Worm (Caenorhabditis elegans) whole organism, young adult: ENCODE results near the gene bca-1.

Source experiments
- B0336.3 ChIP-seq: fragments of 200-800 bp; sonication (Bioruptor generic); IDR thresholded peaks from 2 replicates; pipeline ENCODE4 v1.3.6; 2022; ENCODE audit warnings: missing genetic modification characterization, missing compliant biosample characterization
- C17E4.6 ChIP-seq: fragments of 200-800 bp; sonication (Bioruptor generic); IDR thresholded peaks from 2 replicates; pipeline ENCODE4 v1.3.6; 2022; ENCODE audit warnings: missing genetic modification reagents, missing genetic modification characterization, missing compliant biosample characterization
- F55B11.4 ChIP-seq: sonication (generic microtip); optimal IDR thresholded peaks from 2 replicates; lab custom pipeline; 2016; ENCODE audit warnings: missing compliant biosample characterization, missing genetic modification characterization, borderline replicate concordance; ENCODE audit not compliant: insufficient read depth
- K12H6.12 ChIP-seq: fragments of 200-800 bp; sonication (Bioruptor generic); optimal IDR thresholded peaks from 2 replicates; lab custom pipeline; 2018; ENCODE audit warnings: mild to moderate bottlenecking, missing genetic modification characterization, missing compliant biosample characterization
- Y56A3A.18 ChIP-seq: fragments of 200-800 bp; sonication (Bioruptor generic); IDR thresholded peaks from 2 replicates; pipeline ENCODE4 v1.3.6; 2022; ENCODE audit warnings: missing genetic modification reagents, missing genetic modification characterization, missing compliant biosample characterization
- Y67H2A.10 ChIP-seq: fragments of 200-800 bp; sonication (Bioruptor generic); conservative IDR thresholded peaks from 2 replicates; pipeline ENCODE4 v1.3.6; 2022; ENCODE audit warnings: missing genetic modification reagents, missing genetic modification characterization, missing compliant biosample characterization
- Y79H2A.3 ChIP-seq: fragments of 200-800 bp; sonication (Bioruptor generic); conservative IDR thresholded peaks from 2 replicates; pipeline ENCODE4 v1.3.6; 2022; ENCODE audit warnings: missing genetic modification reagents, missing genetic modification characterization, missing compliant biosample characterization
- aptf-3 ChIP-seq: fragments of 200-800 bp; sonication (Bioruptor generic); IDR thresholded peaks from 2 replicates; pipeline ENCODE4 v1.3.6; 2022; ENCODE audit warnings: missing genetic modification characterization, missing compliant biosample characterization
- atf-7 ChIP-seq: sonication (generic microtip); optimal IDR thresholded peaks from 2 replicates; lab custom pipeline; 2017; ENCODE audit warnings: mild to moderate bottlenecking, missing genetic modification characterization, missing compliant biosample characterization
- bed-2 ChIP-seq: fragments of 200-800 bp; sonication (Bioruptor generic); IDR thresholded peaks from 2 replicates; pipeline ENCODE4 v1.3.6; 2022; ENCODE audit warnings: missing genetic modification reagents, missing genetic modification characterization, missing compliant biosample characterization
- ccch-3 ChIP-seq: fragments of 200-800 bp; sonication (Bioruptor generic); optimal IDR thresholded peaks from 2 replicates; lab custom pipeline; 2018; ENCODE audit warnings: mild to moderate bottlenecking, missing genetic modification characterization, missing compliant biosample characterization
- cebp-1 ChIP-seq, 2 experiments: fragments of 200-800 bp in 1 of 2; sonication (Bioruptor generic) in 1 of 2; sonication (generic microtip) in 1 of 2; IDR thresholded peaks in 1 of 2; optimal IDR thresholded peaks in 1 of 2; 2 replicates each; pipeline versions ENCODE4 v1.3.6 to Lab custom; 2017 to 2022; ENCODE audit warnings: missing compliant biosample characterization in 2 of 2, missing genetic modification characterization in 2 of 2, mild to moderate bottlenecking in 1 of 2, missing genetic modification reagents in 1 of 2, moderate library complexity in 1 of 2
- ceh-27 ChIP-seq: fragments of 200-800 bp; sonication (Bioruptor generic); optimal IDR thresholded peaks from 2 replicates; lab custom pipeline; 2018; ENCODE audit warnings: mild to moderate bottlenecking, missing genetic modification characterization, moderate library complexity, missing compliant biosample characterization
- ceh-40 ChIP-seq: fragments of 200-800 bp; sonication (Bioruptor generic); IDR thresholded peaks from 2 replicates; pipeline ENCODE4 v1.3.6; 2022; ENCODE audit warnings: missing genetic modification characterization, missing compliant biosample characterization
- ceh-91 ChIP-seq: fragments of 200-800 bp; sonication (Bioruptor generic); IDR thresholded peaks from 2 replicates; pipeline ENCODE4 v1.3.6; 2022; ENCODE audit warnings: missing genetic modification reagents, missing genetic modification characterization, missing compliant biosample characterization
- efl-1 ChIP-seq: fragments of 150-350 bp; optimal IDR thresholded peaks from 2 replicates; lab custom pipeline; 2014; ENCODE audit warnings: missing biosample characterization, missing genetic modification reagents, missing genetic modification characterization
- egl-18 ChIP-seq: fragments of 200-800 bp; sonication (Bioruptor generic); IDR thresholded peaks from 2 replicates; pipeline ENCODE4 v1.3.6; 2022; ENCODE audit warnings: missing genetic modification reagents, missing genetic modification characterization, missing compliant biosample characterization
- egl-44 ChIP-seq: fragments of 200-800 bp; sonication (Bioruptor generic); IDR thresholded peaks from 2 replicates; pipeline ENCODE4 v1.3.6; 2022; ENCODE audit warnings: missing genetic modification reagents, missing genetic modification characterization, missing compliant biosample characterization
- ets-4 ChIP-seq: fragments of 200-800 bp; sonication (Bioruptor generic); optimal IDR thresholded peaks from 2 replicates; lab custom pipeline; 2018; ENCODE audit warnings: mild to moderate bottlenecking, missing genetic modification characterization, missing compliant biosample characterization
- gei-17 ChIP-seq: fragments of 200-800 bp; sonication (Bioruptor generic); optimal IDR thresholded peaks from 2 replicates; lab custom pipeline; 2018; ENCODE audit warnings: mild to moderate bottlenecking, missing genetic modification characterization, missing compliant biosample characterization
- him-1 ChIP-seq: sonication (generic microtip); optimal IDR thresholded peaks from 2 replicates; lab custom pipeline; 2016; ENCODE audit warnings: missing genotype, missing genetic modification reagents, missing genetic modification characterization, missing compliant biosample characterization
- hlh-12 ChIP-seq: sonication (generic microtip); optimal IDR thresholded peaks from 2 replicates; lab custom pipeline; 2016; ENCODE audit warnings: missing genetic modification characterization, missing compliant biosample characterization
- lin-26 ChIP-seq: fragments of 200-800 bp; sonication (Bioruptor generic); IDR thresholded peaks from 2 replicates; pipeline ENCODE4 v1.3.6; 2022; ENCODE audit warnings: missing genetic modification reagents, missing genetic modification characterization, missing compliant biosample characterization
- lin-40 ChIP-seq: sonication (generic microtip); optimal IDR thresholded peaks from 2 replicates; lab custom pipeline; 2016; ENCODE audit warnings: missing genetic modification characterization, mild to moderate bottlenecking, missing compliant biosample characterization, missing genotype, missing genetic modification reagents
- lsy-27 ChIP-seq: sonication (generic microtip); optimal IDR thresholded peaks from 2 replicates; lab custom pipeline; 2017; ENCODE audit warnings: missing genetic modification characterization, mild to moderate bottlenecking, missing compliant biosample characterization, antibody characterized with exemption, missing genotype, borderline replicate concordance; ENCODE audit not compliant: insufficient read depth
- mel-28 ChIP-seq: sonication (generic microtip); optimal IDR thresholded peaks from 2 replicates; lab custom pipeline; 2016; ENCODE audit warnings: borderline replicate concordance, mild to moderate bottlenecking, missing genetic modification characterization, missing compliant biosample characterization
- nfya-2 ChIP-seq: fragments of 200-800 bp; sonication (Bioruptor generic); IDR thresholded peaks from 2 replicates; pipeline ENCODE4 v1.3.6; 2022; ENCODE audit warnings: missing genetic modification reagents, missing genetic modification characterization, missing compliant biosample characterization
- nfyb-1 ChIP-seq: fragments of 200-800 bp; sonication (Bioruptor generic); IDR thresholded peaks from 2 replicates; pipeline ENCODE4 v1.3.6; 2022; ENCODE audit warnings: missing genetic modification reagents, missing genetic modification characterization, missing compliant biosample characterization
- nhr-80 ChIP-seq: sonication (generic microtip); optimal IDR thresholded peaks from 2 replicates; lab custom pipeline; 2016; ENCODE audit warnings: missing genetic modification characterization, missing compliant biosample characterization
- nhr-90 ChIP-seq: sonication (generic microtip); optimal IDR thresholded peaks from 2 replicates; lab custom pipeline; 2016; ENCODE audit warnings: missing genotype, mild to moderate bottlenecking, missing genetic modification characterization, missing compliant biosample characterization
- rcor-1 ChIP-seq: fragments of 200-800 bp; sonication (Bioruptor generic); IDR thresholded peaks from 2 replicates; pipeline ENCODE4 v1.3.6; 2022; ENCODE audit warnings: missing genetic modification reagents, missing genetic modification characterization, missing compliant biosample characterization
- snpc-1.3 ChIP-seq: sonication (generic microtip); optimal IDR thresholded peaks from 2 replicates; lab custom pipeline; 2017; ENCODE audit warnings: missing genetic modification characterization, mild to moderate bottlenecking, missing compliant biosample characterization, antibody characterized with exemption, moderate library complexity, missing genotype, missing genetic modification reagents; ENCODE audit not compliant: insufficient read depth
- zfh-2 ChIP-seq: fragments of 200-800 bp; sonication (Bioruptor generic); conservative IDR thresholded peaks from 2 replicates; pipeline ENCODE4 v1.3.6; 2022; ENCODE audit warnings: missing genetic modification reagents, missing genetic modification characterization, missing compliant biosample characterization
- zim-3 ChIP-seq: sonication (generic microtip); optimal IDR thresholded peaks from 2 replicates; lab custom pipeline; 2017; ENCODE audit warnings: mild to moderate bottlenecking, missing genetic modification characterization, moderate library complexity, missing compliant biosample characterization
- ztf-18 ChIP-seq: sonication (generic microtip); optimal IDR thresholded peaks from 2 replicates; lab custom pipeline; 2016; ENCODE audit warnings: missing genotype, mild to moderate bottlenecking, missing genetic modification characterization, missing compliant biosample characterization
- ztf-22 ChIP-seq: fragments of 200-800 bp; sonication (Bioruptor generic); optimal IDR thresholded peaks from 2 replicates; lab custom pipeline; 2018; ENCODE audit warnings: mild to moderate bottlenecking, missing genetic modification characterization, moderate library complexity, missing compliant biosample characterization

Gene bca-1

ce11 chrX:6247013-6247412, 42.5 kb upstream of the bca-1 start:
- TF ChIP-seq him-1 (tag; lab: Kevin White, UChicago) (no peak), aptf-3 (no peak), bed-2 (GFP tag; lab: Robert Waterston, UW) (no peak), nhr-80 (tag; lab: Kevin White, UChicago) (no peak), ceh-40 (GFP tag; lab: Robert Waterston, UW) (no peak), ceh-27 (GFP tag; lab: Kevin White, UChicago) (no peak), cebp-1 (GFP tag; IDR thresholded peaks at IDR 0.05; lab: Robert Waterston, UW) (no peak), cebp-1 (tag; optimal IDR thresholded peaks at IDR 0.05; lab: Kevin White, UChicago) (no peak), B0336.3 (GFP tag; lab: Robert Waterston, UW) (no peak), lsy-27 (tag; lab: Kevin White, UChicago) (no peak), ccch-3 (GFP tag; lab: Kevin White, UChicago) (no peak), efl-1 (GFP tag; lab: Kevin White, UChicago) (no peak), Y79H2A.3 (GFP tag; lab: Robert Waterston, UW) (no peak), ceh-91 (GFP tag; lab: Robert Waterston, UW) (no peak)

- TF ChIP-seq rcor-1 (GFP tag; lab: Robert Waterston, UW) (no peak), Y56A3A.18 (GFP tag; lab: Robert Waterston, UW) (no peak), nfyb-1 (no peak), lsy-27 (tag; lab: Kevin White, UChicago) (no peak), mel-28 (no peak), lin-40 (tag; lab: Kevin White, UChicago) (no peak), Y67H2A.10 (GFP tag; lab: Robert Waterston, UW) (no peak), egl-18 (GFP tag; lab: Robert Waterston, UW) (no peak), nfya-2 (no peak), ets-4 (GFP tag; lab: Kevin White, UChicago) (no peak), atf-7 (tag; lab: Kevin White, UChicago) (no peak), snpc-1.3 (tag; lab: Kevin White, UChicago) (no peak), zfh-2 (GFP tag; lab: Robert Waterston, UW) (no peak), gei-17 (GFP tag; lab: Kevin White, UChicago) (no peak), zim-3 (tag; lab: Kevin White, UChicago) (no peak), hlh-12 (no peak), F55B11.4 (tag; lab: Kevin White, UChicago) (no peak)
Observed at ce11 chrX:6245499-6245898, 41.0 kb upstream of the bca-1 start.

ce11 chrX:6240640-6241033, 36.1 kb upstream of the bca-1 start, which contains the start of gene got-2.2:
Gene got-2.2, plus strand, starts transcription at chrX:6240983.
- TF ChIP-seq lin-26 (no peak), ztf-18 (no peak), nhr-90 (no peak), B0336.3 (GFP tag; lab: Robert Waterston, UW) (no peak), C17E4.6 (GFP tag; lab: Robert Waterston, UW) (no peak), egl-44 (no peak), ztf-22 (no peak), bed-2 (GFP tag; lab: Robert Waterston, UW) (no peak), K12H6.12 (tag; lab: Kevin White, UChicago) (no peak)
